Worm (Caenorhabditis elegans) whole organism, young adult: ENCODE results near the gene F14B8.6.

ENCODE experiments used
- ceh-27 ChIP-seq: fragments of 200-800 bp; sonication (Bioruptor generic); optimal IDR thresholded peaks from 2 replicates; lab custom pipeline; 2018; ENCODE audit warnings: mild to moderate bottlenecking, missing genetic modification characterization, moderate library complexity, missing compliant biosample characterization
- ceh-40 ChIP-seq: fragments of 200-800 bp; sonication (Bioruptor generic); IDR thresholded peaks from 2 replicates; pipeline ENCODE4 v1.3.6; 2022; ENCODE audit warnings: missing genetic modification characterization, missing compliant biosample characterization
- nhr-90 ChIP-seq: sonication (generic microtip); optimal IDR thresholded peaks from 2 replicates; lab custom pipeline; 2016; ENCODE audit warnings: missing genotype, mild to moderate bottlenecking, missing genetic modification characterization, missing compliant biosample characterization
- tlf-1 ChIP-seq: fragments of 200-800 bp; sonication (Bioruptor generic); optimal IDR thresholded peaks from 2 replicates; lab custom pipeline; 2018; ENCODE audit warnings: mild to moderate bottlenecking, missing genetic modification characterization, missing compliant biosample characterization
- ztf-18 ChIP-seq: sonication (generic microtip); optimal IDR thresholded peaks from 2 replicates; lab custom pipeline; 2016; ENCODE audit warnings: missing genotype, mild to moderate bottlenecking, missing genetic modification characterization, missing compliant biosample characterization
- ztf-22 ChIP-seq: fragments of 200-800 bp; sonication (Bioruptor generic); optimal IDR thresholded peaks from 2 replicates; lab custom pipeline; 2018; ENCODE audit warnings: mild to moderate bottlenecking, missing genetic modification characterization, moderate library complexity, missing compliant biosample characterization

ce11 chrX:6967057-6967456 lies 34.8 kb upstream of the F14B8.6 start, which contains the start of gene F01E11.3:
- TF ChIP-seq nhr-90 (no peak), tlf-1 (no peak), ceh-27 (GFP tag; lab: Kevin White, UChicago) (no peak), ztf-18 (tag; lab: Kevin White, UChicago) (no peak), ceh-40 (GFP tag; lab: Robert Waterston, UW) (no peak), ztf-22 (GFP tag; lab: Kevin White, UChicago) (no peak)
